Fruit fly (Drosophila melanogaster) whole organism, embryonic: ENCODE data around the gene CG9498.

Experiments used
- CG10366 ChIP-seq: fragments of 200-800 bp; sonication (Bioruptor generic); IDR thresholded peaks from 2 replicates; pipeline ENCODE4 v1.3.6; 2022; ENCODE audit warnings: missing biosample characterization, missing genetic modification characterization
- CG11247 ChIP-seq: fragments of 200-800 bp; sonication (Bioruptor generic); IDR thresholded peaks from 2 replicates; pipeline ENCODE4 v1.3.6; 2022; ENCODE audit warnings: missing biosample characterization, missing genetic modification characterization
- CG12299 ChIP-seq: fragments of 200-800 bp; sonication (Bioruptor generic); optimal IDR thresholded peaks from 2 replicates; lab custom pipeline; 2018; ENCODE audit warnings: missing biosample characterization, mild to moderate bottlenecking, missing genetic modification characterization
- CG12391 ChIP-seq: fragments of 200-800 bp; sonication (Bioruptor generic); optimal IDR thresholded peaks from 3 replicates; lab custom pipeline; 2018; ENCODE audit warnings: missing biosample characterization, mild to moderate bottlenecking, missing genetic modification characterization, moderate library complexity
- CG14050 ChIP-seq: fragments of 200-800 bp; sonication (Bioruptor generic); IDR thresholded peaks from 3 replicates; pipeline ENCODE4 v1.3.6; 2022; ENCODE audit warnings: missing biosample characterization, missing genetic modification characterization
- CG17612 ChIP-seq: fragments of 200-800 bp; sonication (Bioruptor generic); IDR thresholded peaks from 2 replicates; pipeline ENCODE4 v1.3.6; 2022; ENCODE audit warnings: missing biosample characterization, missing genetic modification characterization
- Elba2 ChIP-seq: fragments of 200-800 bp; sonication (Bioruptor generic); optimal IDR thresholded peaks from 3 replicates; lab custom pipeline; 2016; ENCODE audit warnings: missing biosample characterization, missing genetic modification characterization
- Hmr ChIP-seq: fragments of 200-800 bp; sonication (Bioruptor generic); optimal IDR thresholded peaks from 3 replicates; lab custom pipeline; 2017; ENCODE audit warnings: mild to moderate bottlenecking, missing biosample characterization, missing genetic modification reagents, missing genetic modification characterization
- fd102C ChIP-seq: fragments of 200-800 bp; sonication (Bioruptor generic); optimal IDR thresholded peaks from 2 replicates; lab custom pipeline; 2018; ENCODE audit warnings: missing biosample characterization, mild to moderate bottlenecking, missing genetic modification characterization, moderate library complexity
- hbn ChIP-seq: fragments of 200-800 bp; sonication (Bioruptor generic); IDR thresholded peaks from 2 replicates; pipeline ENCODE4 v1.3.6; 2022; ENCODE audit warnings: missing biosample characterization, missing genetic modification characterization; ENCODE audit not compliant: partially characterized antibody
- tin ChIP-seq: fragments of 200-800 bp; sonication (Bioruptor generic); optimal IDR thresholded peaks from 3 replicates; lab custom pipeline; 2016; ENCODE audit warnings: missing biosample characterization, missing genetic modification characterization
- ttk ChIP-seq: fragments of 200-800 bp; sonication (Bioruptor generic); IDR thresholded peaks from 2 replicates; pipeline ENCODE4 v2.1.2; 2022; ENCODE audit warnings: missing biosample characterization, missing genetic modification characterization
- unc-4 ChIP-seq: fragments of 200-800 bp; sonication (Bioruptor generic); IDR thresholded peaks from 2 replicates; pipeline ENCODE4 v1.3.6; 2022; ENCODE audit warnings: missing biosample characterization, missing genetic modification characterization; ENCODE audit not compliant: partially characterized antibody

dm6 chr2L:6379197-6379596 lies 28.4 kb upstream of the CG9498 start:
- TF ChIP-seq CG17612 (GFP tag; lab: Robert Waterston, UW) (no peak), Elba2 (no peak), CG14050 (GFP tag; lab: Robert Waterston, UW) (no peak), hbn (GFP tag; lab: Robert Waterston, UW) (no peak), Hmr (no peak), CG10366 (GFP tag; lab: Robert Waterston, UW) (0 out of 2 replicates have a peak, but pooled peaks have one; percentile 17), fd102C (GFP tag; lab: Kevin White, UChicago) (no peak), CG11247 (GFP tag; lab: Robert Waterston, UW) (no peak), CG12391 (tag; lab: Kevin White, UChicago) (no peak), ttk (GFP tag; lab: Robert Waterston, UW) (0 out of 2 replicates have a peak, but pooled peaks have one; percentile 29), unc-4 (no peak), CG12299 (tag; lab: Kevin White, UChicago) (no peak), tin (GFP tag; lab: Kevin White, UChicago) (no peak)
